Worm (Caenorhabditis elegans) whole organism, late embryonic: ENCODE results near the gene C54F6.3.

ENCODE experiments used
- F13H6.1 ChIP-seq: sonication (generic microtip); optimal IDR thresholded peaks from 2 replicates; lab custom pipeline; 2016; ENCODE audit warnings: missing genetic modification characterization, missing compliant biosample characterization
- K02D7.2 ChIP-seq: sonication (generic microtip); optimal IDR thresholded peaks from 2 replicates; lab custom pipeline; 2017; ENCODE audit warnings: mild to moderate bottlenecking, missing genetic modification characterization, missing compliant biosample characterization
- T23F11.4 ChIP-seq: fragments of 200-800 bp; sonication (Bioruptor generic); optimal IDR thresholded peaks from 2 replicates; lab custom pipeline; 2018; ENCODE audit warnings: mild to moderate bottlenecking, missing genetic modification characterization, missing compliant biosample characterization
- Y22D7AL.16 ChIP-seq: sonication (generic microtip); optimal IDR thresholded peaks from 2 replicates; lab custom pipeline; 2016; ENCODE audit warnings: missing genetic modification characterization, missing compliant biosample characterization
- ama-1 ChIP-seq: fragments of 150-350 bp; optimal IDR thresholded peaks from 2 replicates; lab custom pipeline; 2014
- ceh-18 ChIP-seq: sonication (generic microtip); optimal IDR thresholded peaks from 2 replicates; lab custom pipeline; 2016; ENCODE audit warnings: missing genetic modification characterization, missing compliant biosample characterization
- ceh-19 ChIP-seq: fragments of 200-800 bp; sonication (Bioruptor generic); optimal IDR thresholded peaks from 2 replicates; lab custom pipeline; 2018; ENCODE audit warnings: mild to moderate bottlenecking, missing genetic modification characterization, missing compliant biosample characterization
- ceh-31 ChIP-seq: sonication (generic microtip); optimal IDR thresholded peaks from 2 replicates; lab custom pipeline; 2016; ENCODE audit warnings: missing genetic modification characterization, missing compliant biosample characterization
- ceh-6 ChIP-seq: fragments of 200-800 bp; sonication (Bioruptor generic); optimal IDR thresholded peaks from 2 replicates; lab custom pipeline; 2018; ENCODE audit warnings: mild to moderate bottlenecking, missing genetic modification characterization, missing compliant biosample characterization
- ceh-9 ChIP-seq: sonication (generic microtip); optimal IDR thresholded peaks from 2 replicates; lab custom pipeline; 2016; ENCODE audit warnings: mild to moderate bottlenecking, missing genetic modification characterization, inconsistent platforms, missing compliant biosample characterization
- che-1 ChIP-seq: sonication (generic microtip); optimal IDR thresholded peaks from 2 replicates; lab custom pipeline; 2016; ENCODE audit warnings: mild to moderate bottlenecking, missing genetic modification characterization, missing compliant biosample characterization
- elt-4 ChIP-seq: sonication (generic microtip); optimal IDR thresholded peaks from 2 replicates; lab custom pipeline; 2016; ENCODE audit warnings: missing genetic modification characterization, missing compliant biosample characterization
- eyg-1 ChIP-seq: sonication (generic microtip); optimal IDR thresholded peaks from 2 replicates; lab custom pipeline; 2016; ENCODE audit warnings: missing genotype, missing genetic modification characterization, missing compliant biosample characterization
- fax-1 ChIP-seq: sonication (generic microtip); optimal IDR thresholded peaks from 2 replicates; lab custom pipeline; 2016; ENCODE audit warnings: missing genotype, missing genetic modification characterization, missing compliant biosample characterization
- fkh-10 ChIP-seq: fragments of 150-350 bp; optimal IDR thresholded peaks from 2 replicates; lab custom pipeline; 2014; ENCODE audit warnings: missing biosample characterization, missing genetic modification reagents, missing genetic modification characterization
- gmeb-2 ChIP-seq: sonication (generic microtip); optimal IDR thresholded peaks from 2 replicates; lab custom pipeline; 2016; ENCODE audit warnings: missing genetic modification characterization, inconsistent platforms, missing compliant biosample characterization
- hlh-13 ChIP-seq: fragments of 200-800 bp; sonication (Bioruptor generic); optimal IDR thresholded peaks from 2 replicates; lab custom pipeline; 2018; ENCODE audit warnings: mild to moderate bottlenecking, missing genetic modification characterization, missing compliant biosample characterization
- hlh-15 ChIP-seq: sonication (generic microtip); optimal IDR thresholded peaks from 2 replicates; lab custom pipeline; 2016; ENCODE audit warnings: missing genetic modification characterization, missing compliant biosample characterization
- hlh-30 ChIP-seq: sonication (generic microtip); optimal IDR thresholded peaks from 2 replicates; lab custom pipeline; 2017; ENCODE audit warnings: antibody characterized with exemption, missing genetic modification characterization, missing compliant biosample characterization; ENCODE audit not compliant: insufficient read depth
- hlh-8 ChIP-seq: sonication (generic microtip); optimal IDR thresholded peaks from 2 replicates; lab custom pipeline; 2016; ENCODE audit warnings: missing genotype, missing genetic modification characterization, missing compliant biosample characterization
- lim-6 ChIP-seq: sonication (generic microtip); optimal IDR thresholded peaks from 2 replicates; lab custom pipeline; 2016; ENCODE audit warnings: missing genetic modification characterization, missing compliant biosample characterization
- lin-11 ChIP-seq: fragments of 200-800 bp; sonication (Bioruptor generic); optimal IDR thresholded peaks from 2 replicates; lab custom pipeline; 2018; ENCODE audit warnings: mild to moderate bottlenecking, missing genetic modification characterization, missing compliant biosample characterization
- mec-3 ChIP-seq: sonication (generic microtip); optimal IDR thresholded peaks from 2 replicates; lab custom pipeline; 2016; ENCODE audit warnings: borderline replicate concordance, missing genetic modification characterization, missing compliant biosample characterization
- nhr-232 ChIP-seq: sonication (generic microtip); optimal IDR thresholded peaks from 2 replicates; lab custom pipeline; 2016; ENCODE audit warnings: missing genetic modification characterization, missing compliant biosample characterization
- npax-4 ChIP-seq: sonication (generic microtip); optimal IDR thresholded peaks from 2 replicates; lab custom pipeline; 2016; ENCODE audit warnings: missing genetic modification characterization, missing compliant biosample characterization
- odd-2 ChIP-seq: sonication (generic microtip); optimal IDR thresholded peaks from 2 replicates; lab custom pipeline; 2017; ENCODE audit warnings: antibody characterized with exemption, mild to moderate bottlenecking, missing genetic modification characterization, missing compliant biosample characterization
- pag-3 ChIP-seq: sonication (generic microtip); optimal IDR thresholded peaks from 2 replicates; lab custom pipeline; 2016; ENCODE audit warnings: missing compliant biosample characterization, missing genetic modification characterization, borderline replicate concordance
- pat-9 ChIP-seq: fragments of 200-800 bp; sonication (Bioruptor generic); optimal IDR thresholded peaks from 2 replicates; lab custom pipeline; 2018; ENCODE audit warnings: mild to moderate bottlenecking, missing genetic modification characterization, moderate library complexity, missing compliant biosample characterization
- pha-2 ChIP-seq: sonication (generic microtip); optimal IDR thresholded peaks from 2 replicates; lab custom pipeline; 2017; ENCODE audit warnings: mild to moderate bottlenecking, missing genetic modification characterization, missing compliant biosample characterization
- pha-4 ChIP-seq: fragments of 150-350 bp; optimal IDR thresholded peaks from 2 replicates; lab custom pipeline; 2018; ENCODE audit warnings: missing biosample characterization, missing genetic modification reagents, missing genetic modification characterization
- rnt-1 ChIP-seq: sonication (generic microtip); optimal IDR thresholded peaks from 2 replicates; lab custom pipeline; 2016; ENCODE audit warnings: missing genetic modification characterization, missing compliant biosample characterization
- sdc-2 ChIP-seq: sonication (generic microtip); optimal IDR thresholded peaks from 2 replicates; lab custom pipeline; 2016; ENCODE audit warnings: missing genotype, missing genetic modification characterization, missing compliant biosample characterization
- sox-4 ChIP-seq: sonication (generic microtip); optimal IDR thresholded peaks from 2 replicates; lab custom pipeline; 2017; ENCODE audit warnings: mild to moderate bottlenecking, missing genetic modification characterization, inconsistent platforms, missing compliant biosample characterization
- syd-9 ChIP-seq: sonication (generic microtip); optimal IDR thresholded peaks from 2 replicates; lab custom pipeline; 2016; ENCODE audit warnings: mild to moderate bottlenecking, missing genetic modification characterization, moderate library complexity, missing compliant biosample characterization
- ttx-3 ChIP-seq: sonication (generic microtip); optimal IDR thresholded peaks from 2 replicates; lab custom pipeline; 2016; ENCODE audit warnings: missing genetic modification reagents, missing genetic modification characterization, missing compliant biosample characterization
- unc-3 ChIP-seq, 2 experiments: fragments of 200-800 bp in 1 of 2; sonication (Bioruptor generic) in 1 of 2; sonication (generic microtip) in 1 of 2; conservative IDR thresholded peaks in 1 of 2; optimal IDR thresholded peaks in 1 of 2; 2 replicates each; pipeline versions ENCODE4 v1.3.6 to Lab custom; 2016 to 2022; ENCODE audit warnings: missing compliant biosample characterization in 2 of 2, missing genetic modification characterization in 2 of 2, missing genetic modification reagents in 1 of 2
- unc-55 ChIP-seq: sonication (generic microtip); optimal IDR thresholded peaks from 2 replicates; lab custom pipeline; 2017; ENCODE audit warnings: missing biosample characterization, missing genetic modification reagents, missing genetic modification characterization
- unc-86 ChIP-seq: sonication (generic microtip); optimal IDR thresholded peaks from 2 replicates; lab custom pipeline; 2016; ENCODE audit warnings: missing genetic modification characterization, missing compliant biosample characterization
- zip-5 ChIP-seq: sonication (generic microtip); optimal IDR thresholded peaks from 2 replicates; lab custom pipeline; 2016; ENCODE audit warnings: missing genetic modification characterization, missing compliant biosample characterization

C54F6.3 gene

DNA sequence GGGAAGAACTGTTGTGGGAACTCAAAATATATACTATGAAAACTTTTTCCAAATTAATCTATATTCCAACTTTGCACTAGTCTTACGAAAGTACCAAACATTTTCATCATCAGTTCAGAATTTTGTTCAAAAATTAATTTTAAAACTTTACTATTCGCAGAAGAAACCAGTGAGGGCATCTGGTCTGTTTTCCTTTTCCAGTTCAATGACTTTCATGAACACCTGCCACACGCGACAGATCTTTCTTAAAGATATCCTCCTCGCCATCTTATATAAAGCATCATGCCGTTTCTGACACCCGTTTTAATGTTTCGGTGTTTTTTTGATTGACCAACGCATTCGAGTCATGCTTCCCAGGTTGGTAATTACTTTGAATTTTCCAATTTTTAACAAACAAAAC is at the start of gene C54F6.3:
C54F6.3 (plus strand) TSS at position 301 of the 400 bp plus-strand sequence.
- no peak for TF ChIP-seq syd-9 (tag; lab: Kevin White, UChicago)
- no peak for TF ChIP-seq ceh-6 (GFP tag; lab: Kevin White, UChicago)
- no peak for TF ChIP-seq unc-3 (GFP tag; conservative IDR thresholded peaks at IDR 0.05; lab: Robert Waterston, UW)
- no peak for TF ChIP-seq unc-3 (tag; optimal IDR thresholded peaks at IDR 0.05; lab: Kevin White, UChicago)
- no peak for TF ChIP-seq lim-6 (tag; lab: Kevin White, UChicago)
- TF ChIP-seq mec-3 (tag; lab: Kevin White, UChicago) = no peak
- TF ChIP-seq odd-2 (tag; lab: Kevin White, UChicago) = no peak

ce11 chrV:7485000-7485399 is 48.0 kb upstream of the C54F6.3 start, which contains the start of gene srbc-8:
srbc-8 (minus strand) TSS chrV:7485100.
- TF ChIP-seq gmeb-2 (no peak), K02D7.2 (no peak), hlh-13 (GFP tag; lab: Kevin White, UChicago) (no peak), Y22D7AL.16 (tag; lab: Kevin White, UChicago) (no peak), pha-4 (tag; lab: Kevin White, UChicago) (no peak), pha-2 (no peak), hlh-8 (tag; lab: Kevin White, UChicago) (no peak), ceh-9 (no peak), ceh-19 (GFP tag; lab: Kevin White, UChicago) (no peak), che-1 (no peak), elt-4 (no peak), zip-5 (no peak), pag-3 (tag; lab: Kevin White, UChicago) (no peak), eyg-1 (tag; lab: Kevin White, UChicago) (no peak), nhr-232 (tag; lab: Kevin White, UChicago) (no peak), lin-11 (tag; lab: Kevin White, UChicago) (no peak)

DNA sequence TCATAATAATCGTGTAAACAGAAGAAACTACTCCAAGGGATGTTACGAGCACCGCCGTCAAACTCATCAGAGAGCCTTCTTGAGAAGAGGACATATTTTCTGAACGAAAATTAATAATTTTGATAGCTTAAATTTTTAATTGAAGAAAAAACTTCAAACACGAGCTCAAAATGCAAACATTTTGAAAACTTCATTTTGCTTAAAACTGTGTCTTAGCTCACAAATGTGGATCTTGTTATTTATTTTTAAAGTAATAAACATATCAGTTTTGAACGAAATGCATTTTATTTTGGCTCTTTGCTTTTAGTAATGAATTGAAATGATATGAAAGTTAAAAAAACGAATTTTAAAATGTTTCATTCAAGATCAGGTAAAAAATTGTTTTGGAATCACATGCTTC is 45.5 kb upstream of the C54F6.3 start, which contains the start of gene srbc-7:
srbc-7 (minus strand) TSS at position 101 of the 400 bp plus-strand sequence.
- TF ChIP-seq ama-1 (lab: Kevin White, UChicago) (no peak), F13H6.1 (tag; lab: Kevin White, UChicago) (no peak), ceh-6 (GFP tag; lab: Kevin White, UChicago) (no peak), ttx-3 (tag; lab: Kevin White, UChicago) (no peak), pha-2 (no peak), ceh-31 (tag; lab: Kevin White, UChicago) (no peak), unc-55 (GFP tag; lab: Kevin White, UChicago) (no peak), fkh-10 (GFP tag; lab: Kevin White, UChicago) (no peak), rnt-1 (tag; lab: Kevin White, UChicago) (no peak), unc-3 (GFP tag; conservative IDR thresholded peaks at IDR 0.05; lab: Robert Waterston, UW) (no peak), unc-3 (tag; optimal IDR thresholded peaks at IDR 0.05; lab: Kevin White, UChicago) (no peak)

DNA sequence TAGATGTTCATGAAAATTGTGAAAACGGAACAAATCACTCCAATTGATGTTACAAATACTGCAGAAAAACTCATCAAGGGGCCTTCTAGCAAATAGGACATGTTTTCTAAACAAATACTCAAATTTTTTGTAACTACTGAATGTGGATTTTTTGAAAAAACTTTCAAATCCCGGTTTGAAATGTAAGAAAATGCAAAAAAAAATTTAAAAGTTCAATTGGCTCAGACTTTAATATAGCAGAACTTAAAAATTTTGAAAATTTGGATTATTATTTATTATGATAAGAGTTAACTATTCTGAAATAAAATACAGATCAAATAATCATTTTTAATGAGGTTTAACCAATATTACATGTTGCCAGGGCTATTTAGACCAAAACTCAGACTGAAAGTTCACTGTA is 42.7 kb upstream of the C54F6.3 start, which contains the start of gene srbc-9:
srbc-9 (minus strand) TSS at position 101 of the 400 bp plus-strand sequence.
- no peak for TF ChIP-seq pat-9
- TF ChIP-seq gmeb-2 = no peak
- TF ChIP-seq unc-86 (tag; lab: Kevin White, UChicago) = no peak
- no peak for TF ChIP-seq T23F11.4 (GFP tag; lab: Kevin White, UChicago)
- TF ChIP-seq npax-4 = no peak
- TF ChIP-seq ceh-18 (tag; lab: Kevin White, UChicago) = no peak
- TF ChIP-seq K02D7.2 = no peak
- no peak for TF ChIP-seq hlh-30

- TF ChIP-seq fax-1 (tag; lab: Kevin White, UChicago) (no peak), lin-11 (tag; lab: Kevin White, UChicago) (no peak), sdc-2 (tag; lab: Kevin White, UChicago) (no peak), ama-1 (lab: Kevin White, UChicago) (no peak), lim-6 (tag; lab: Kevin White, UChicago) (no peak), unc-3 (GFP tag; conservative IDR thresholded peaks at IDR 0.05; lab: Robert Waterston, UW) (no peak), unc-3 (tag; optimal IDR thresholded peaks at IDR 0.05; lab: Kevin White, UChicago) (no peak), nhr-232 (tag; lab: Kevin White, UChicago) (no peak), pha-4 (tag; lab: Kevin White, UChicago) (no peak), ceh-18 (tag; lab: Kevin White, UChicago) (no peak), ceh-6 (GFP tag; lab: Kevin White, UChicago) (no peak), hlh-15 (tag; lab: Kevin White, UChicago) (no peak), sox-4 (no peak), unc-55 (GFP tag; lab: Kevin White, UChicago) (no peak)
Measured at ce11 chrV:7492924-7493323, 40.1 kb upstream of the C54F6.3 start, which contains the start of gene srbc-10. srbc-10 (minus strand) TSS chrV:7493024.
